Fruit fly (Drosophila melanogaster) whole organism, pupa: ENCODE data around the gene CG42826.

Experiments used
- CG10348 ChIP-seq: fragments of 200-800 bp; sonication (Bioruptor generic); IDR thresholded peaks from 2 replicates; pipeline ENCODE4 v1.3.6; 2022; ENCODE audit warnings: missing biosample characterization, missing genetic modification characterization
- CG13204 ChIP-seq: fragments of 200-800 bp; sonication (Bioruptor generic); optimal IDR thresholded peaks from 2 replicates; lab custom pipeline; 2018; ENCODE audit warnings: missing biosample characterization, mild to moderate bottlenecking, missing genetic modification characterization, moderate library complexity
- CG14655 ChIP-seq: fragments of 200-800 bp; sonication (Bioruptor generic); optimal IDR thresholded peaks from 3 replicates; lab custom pipeline; 2017; ENCODE audit warnings: mild to moderate bottlenecking, missing biosample characterization, missing genetic modification reagents, missing genetic modification characterization
- CG15710 ChIP-seq: fragments of 200-800 bp; sonication (Bioruptor generic); optimal IDR thresholded peaks from 2 replicates; lab custom pipeline; 2018; ENCODE audit warnings: missing biosample characterization, mild to moderate bottlenecking, missing genetic modification characterization, moderate library complexity
- CG32121 ChIP-seq: fragments of 200-800 bp; sonication (Bioruptor generic); IDR thresholded peaks from 2 replicates; pipeline ENCODE4 v1.3.6; 2022; ENCODE audit warnings: missing biosample characterization, missing genetic modification characterization
- CG34367 ChIP-seq: fragments of 200-800 bp; sonication (Bioruptor generic); optimal IDR thresholded peaks from 2 replicates; lab custom pipeline; 2018; ENCODE audit warnings: missing biosample characterization, mild to moderate bottlenecking, missing genetic modification characterization
- CG4496 ChIP-seq: fragments of 200-800 bp; sonication (Bioruptor generic); IDR thresholded peaks from 3 replicates; pipeline ENCODE4 v1.3.6; 2022; ENCODE audit warnings: missing biosample characterization, missing genetic modification characterization
- CG8159 ChIP-seq: fragments of 200-800 bp; sonication (Bioruptor generic); optimal IDR thresholded peaks from 3 replicates; lab custom pipeline; 2018; ENCODE audit warnings: missing biosample characterization, mild to moderate bottlenecking, missing genetic modification characterization, moderate library complexity
- CG8301 ChIP-seq: fragments of 200-800 bp; sonication (Bioruptor generic); optimal IDR thresholded peaks from 2 replicates; lab custom pipeline; 2018; ENCODE audit warnings: missing biosample characterization, mild to moderate bottlenecking, missing genetic modification characterization
- D1 ChIP-seq: fragments of 200-800 bp; sonication (Bioruptor generic); optimal IDR thresholded peaks from 2 replicates; lab custom pipeline; 2018; ENCODE audit warnings: missing biosample characterization, mild to moderate bottlenecking, missing genetic modification characterization, moderate library complexity
- EcR ChIP-seq: fragments of 200-800 bp; sonication (Bioruptor generic); optimal IDR thresholded peaks from 3 replicates; lab custom pipeline; 2019; ENCODE audit warnings: missing biosample characterization, missing genetic modification characterization, mild to moderate bottlenecking, moderate library complexity, missing genetic modification reagents
- Pif1A ChIP-seq: fragments of 200-800 bp; sonication (Bioruptor generic); optimal IDR thresholded peaks from 3 replicates; lab custom pipeline; 2016; ENCODE audit warnings: missing biosample characterization, missing genetic modification characterization
- Pif1B ChIP-seq: fragments of 200-800 bp; sonication (Bioruptor generic); optimal IDR thresholded peaks from 3 replicates; lab custom pipeline; 2016; ENCODE audit warnings: missing biosample characterization, missing genetic modification characterization
- Snoo ChIP-seq: fragments of 200-800 bp; sonication (Bioruptor generic); optimal IDR thresholded peaks from 3 replicates; lab custom pipeline; 2017; ENCODE audit warnings: missing biosample characterization, mild to moderate bottlenecking, missing genetic modification characterization, inconsistent platforms
- fd96Ca ChIP-seq: fragments of 200-800 bp; sonication (Bioruptor generic); IDR thresholded peaks from 3 replicates; pipeline ENCODE4 v1.3.6; 2022; ENCODE audit warnings: missing biosample characterization, missing genetic modification characterization
- gl ChIP-seq: fragments of 200-800 bp; sonication (Bioruptor generic); optimal IDR thresholded peaks from 2 replicates; lab custom pipeline; 2018; ENCODE audit warnings: missing biosample characterization, mild to moderate bottlenecking, missing genetic modification characterization
- rn ChIP-seq: fragments of 200-800 bp; sonication (Bioruptor generic); IDR thresholded peaks from 2 replicates; pipeline ENCODE4 v1.3.6; 2022; ENCODE audit warnings: missing biosample characterization, missing genetic modification characterization

Gene CG42826

dm6 chr3L:10089350-10090266, 11.1 kb downstream of the CG42826 start, which contains the start of gene CG14160:
CG14160 (minus strand) TSS chr3L:10089400.
- TF ChIP-seq Snoo (no peak), CG13204 (GFP tag; lab: Kevin White, UChicago) (no peak), gl (no peak), CG8159 (tag; lab: Kevin White, UChicago) (no peak), CG34367 (no peak), D1 (tag; lab: Kevin White, UChicago) (no peak), rn (no peak), Pif1A (GFP tag; lab: Kevin White, UChicago) (no peak), CG8301 (tag; lab: Kevin White, UChicago) (no peak)
- TF ChIP-seq, all 21 proteins: peak for 0

DNA sequence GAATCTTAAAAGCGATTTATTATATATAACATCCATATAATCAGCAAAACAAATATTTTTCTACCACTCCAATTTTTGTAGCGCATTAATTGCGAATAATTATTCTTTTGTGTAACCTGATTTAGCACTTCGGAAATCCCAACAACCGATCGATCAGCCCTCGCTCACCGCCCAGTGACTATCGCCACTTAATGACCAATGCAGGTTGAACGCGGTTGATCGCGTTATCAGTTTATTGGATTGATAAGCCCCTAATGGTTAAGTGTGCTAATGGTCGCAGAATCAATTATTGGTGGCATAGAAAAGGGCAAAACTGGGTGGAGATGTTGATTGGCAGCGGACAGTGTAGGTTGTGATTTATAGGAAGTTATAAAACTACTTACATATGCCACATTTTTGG, 12.3 kb downstream of the CG42826 start:
- TF ChIP-seq CG8301 (tag; lab: Kevin White, UChicago), result no peak
- no peak for TF ChIP-seq CG15710
- TF ChIP-seq gl, result no peak
- no peak for TF ChIP-seq CG32121 (GFP tag; lab: Robert Waterston, UW)
- TF ChIP-seq CG4496, result no peak
- TF ChIP-seq CG14655 (GFP tag; lab: Kevin White, UChicago), result no peak
- TF ChIP-seq fd96Ca (GFP tag; lab: Robert Waterston, UW), result no peak
- no peak for TF ChIP-seq CG13204 (GFP tag; lab: Kevin White, UChicago)
- no peak for TF ChIP-seq rn
- TF ChIP-seq D1 (tag; lab: Kevin White, UChicago), result no peak
- no peak for TF ChIP-seq CG10348 (GFP tag; lab: Robert Waterston, UW)
- no peak for TF ChIP-seq EcR (GFP tag; lab: Kevin White, UChicago)

dm6 chr3L:10078551-10078950, 22.1 kb downstream of the CG42826 start:
- no peak for TF ChIP-seq EcR (GFP tag; lab: Kevin White, UChicago)
- TF ChIP-seq, all 21 proteins: peak for 0

dm6 chr3L:10052586-10052985, 48.1 kb downstream of the CG42826 start:
- no peak for TF ChIP-seq Pif1B (GFP tag; lab: Kevin White, UChicago)
